Fruit fly (Drosophila melanogaster) Kc167 (cell line): Measurements from ENCODE around the gene CG12071.

Experiments used
- Sin3A ChIP-seq: fragments of >200 bp; optimal IDR thresholded peaks from 2 replicates; lab custom pipeline; 2018; ENCODE audit warnings: missing external identifiers
- insv ChIP-seq: fragments of >200 bp; optimal IDR thresholded peaks from 3 replicates; lab custom pipeline; 2018; ENCODE audit warnings: missing external identifiers
- psq ChIP-seq: fragments of >200 bp; optimal IDR thresholded peaks from 2 replicates; lab custom pipeline; 2017; ENCODE audit warnings: missing external identifiers
- ttk ChIP-seq: sonication (Bioruptor generic); optimal IDR thresholded peaks from 2 replicates; lab custom pipeline; 2017; ENCODE audit warnings: missing external identifiers

- no peak for TF ChIP-seq Sin3A
- TF ChIP-seq ttk = no peak
- TF ChIP-seq insv (lab: Kevin White, UChicago) = no peak
- no peak for TF ChIP-seq psq (lab: Kevin White, UChicago)
These were observed 20.3 kb downstream of the CG12071 start for dm6 chr3R:30860561-30860928.
